Worm (Caenorhabditis elegans) whole organism, mixed stage, embryonic: ENCODE measurements around the gene W09G12.7.

Source experiments
- bed-3 ChIP-seq: fragments of 200-800 bp; sonication (Bioruptor generic); optimal IDR thresholded peaks from 3 replicates; lab custom pipeline; 2018; ENCODE audit warnings: mild to moderate bottlenecking, missing genetic modification characterization, moderate library complexity, missing compliant biosample characterization
- ceh-39 ChIP-seq: fragments of 150-350 bp; optimal IDR thresholded peaks from 2 replicates; lab custom pipeline; 2014; ENCODE audit warnings: missing biosample characterization, missing genetic modification characterization
- ceh-43 ChIP-seq: fragments of 200-800 bp; sonication (Bioruptor generic); optimal IDR thresholded peaks from 2 replicates; lab custom pipeline; 2018; ENCODE audit warnings: mild to moderate bottlenecking, missing genetic modification characterization, moderate library complexity, missing compliant biosample characterization
- ceh-83 ChIP-seq: fragments of 200-800 bp; sonication (Bioruptor generic); optimal IDR thresholded peaks from 2 replicates; lab custom pipeline; 2018; ENCODE audit warnings: mild to moderate bottlenecking, missing genetic modification characterization, missing compliant biosample characterization
- ces-1 ChIP-seq: fragments of 150-350 bp; optimal IDR thresholded peaks from 2 replicates; lab custom pipeline; 2014; ENCODE audit warnings: missing biosample characterization, missing genetic modification reagents, missing genetic modification characterization
- cnd-1 ChIP-seq: fragments of 200-800 bp; sonication (Bioruptor generic); optimal IDR thresholded peaks from 2 replicates; lab custom pipeline; 2018; ENCODE audit warnings: mild to moderate bottlenecking, missing genetic modification characterization, missing compliant biosample characterization
- flh-1 ChIP-seq: fragments of 200-800 bp; sonication (Bioruptor generic); optimal IDR thresholded peaks from 2 replicates; lab custom pipeline; 2018; ENCODE audit warnings: mild to moderate bottlenecking, missing genetic modification characterization, moderate library complexity, missing compliant biosample characterization
- ham-2 ChIP-seq: fragments of 200-800 bp; sonication (Bioruptor generic); optimal IDR thresholded peaks from 2 replicates; lab custom pipeline; 2018; ENCODE audit warnings: mild to moderate bottlenecking, missing genetic modification characterization, missing compliant biosample characterization
- lin-13 ChIP-seq: fragments of 150-350 bp; optimal IDR thresholded peaks from 2 replicates; lab custom pipeline; 2014; ENCODE audit warnings: missing biosample characterization, missing genetic modification characterization
- lsy-2 ChIP-seq: fragments of 150-350 bp; optimal IDR thresholded peaks from 2 replicates; lab custom pipeline; 2014; ENCODE audit warnings: missing biosample characterization, missing genetic modification characterization
- nhr-2 ChIP-seq: fragments of 150-350 bp; optimal IDR thresholded peaks from 2 replicates; lab custom pipeline; 2014; ENCODE audit warnings: missing biosample characterization, missing genetic modification characterization
- nhr-237 ChIP-seq: fragments of 150-350 bp; optimal IDR thresholded peaks from 2 replicates; lab custom pipeline; 2014; ENCODE audit warnings: missing biosample characterization, missing genetic modification characterization
- pha-4 ChIP-seq: fragments of 150-350 bp; optimal IDR thresholded peaks from 2 replicates; lab custom pipeline; 2018; ENCODE audit warnings: missing biosample characterization, missing genetic modification reagents, missing genetic modification characterization
- sem-2 ChIP-seq: fragments of 200-800 bp; sonication (Bioruptor generic); optimal IDR thresholded peaks from 2 replicates; lab custom pipeline; 2018; ENCODE audit warnings: mild to moderate bottlenecking, missing genetic modification characterization, missing compliant biosample characterization
- snpc-4 ChIP-seq: fragments of 150-350 bp; optimal IDR thresholded peaks from 2 replicates; lab custom pipeline; 2014; ENCODE audit warnings: missing biosample characterization, missing genetic modification characterization
- unc-120 ChIP-seq: sonication (generic microtip); optimal IDR thresholded peaks from 2 replicates; lab custom pipeline; 2017; ENCODE audit warnings: missing genetic modification characterization, missing compliant biosample characterization; ENCODE audit not compliant: poor library complexity, severe bottlenecking
- unc-39 ChIP-seq: fragments of 150-350 bp; optimal IDR thresholded peaks from 2 replicates; lab custom pipeline; 2014; ENCODE audit warnings: missing biosample characterization, missing genetic modification characterization
- unc-62 ChIP-seq: fragments of 150-350 bp; optimal IDR thresholded peaks from 2 replicates; lab custom pipeline; 2014; ENCODE audit warnings: missing biosample characterization, missing genetic modification reagents, missing genetic modification characterization
- zip-8 ChIP-seq: fragments of 150-350 bp; optimal IDR thresholded peaks from 2 replicates; lab custom pipeline; 2014; ENCODE audit warnings: missing biosample characterization, missing genetic modification characterization
- ztf-11 ChIP-seq: fragments of 150-350 bp; optimal IDR thresholded peaks from 2 replicates; lab custom pipeline; 2014; ENCODE audit warnings: missing biosample characterization, missing genetic modification characterization

The W09G12.7 gene

ce11 chrIV:1274583-1274982, 45.7 kb downstream of the W09G12.7 start, which contains the start of gene C09E9.1:
C09E9.1 (plus strand) TSS chrIV:1274868.
- TF ChIP-seq ceh-43 (GFP tag; lab: Kevin White, UChicago) (no peak), nhr-237 (tag; lab: Kevin White, UChicago) (no peak), cnd-1 (tag; lab: Kevin White, UChicago) (no peak), unc-62 (GFP tag; lab: Kevin White, UChicago) (no peak), lin-13 (tag; lab: Kevin White, UChicago) (peak; percentile 26), bed-3 (no peak), ham-2 (GFP tag; lab: Kevin White, UChicago) (peak; percentile 0), ces-1 (GFP tag; lab: Kevin White, UChicago) (peak; percentile 29), pha-4 (tag; lab: Kevin White, UChicago) (no peak), zip-8 (no peak), unc-120 (tag; lab: Kevin White, UChicago) (peak; percentile 51)

DNA sequence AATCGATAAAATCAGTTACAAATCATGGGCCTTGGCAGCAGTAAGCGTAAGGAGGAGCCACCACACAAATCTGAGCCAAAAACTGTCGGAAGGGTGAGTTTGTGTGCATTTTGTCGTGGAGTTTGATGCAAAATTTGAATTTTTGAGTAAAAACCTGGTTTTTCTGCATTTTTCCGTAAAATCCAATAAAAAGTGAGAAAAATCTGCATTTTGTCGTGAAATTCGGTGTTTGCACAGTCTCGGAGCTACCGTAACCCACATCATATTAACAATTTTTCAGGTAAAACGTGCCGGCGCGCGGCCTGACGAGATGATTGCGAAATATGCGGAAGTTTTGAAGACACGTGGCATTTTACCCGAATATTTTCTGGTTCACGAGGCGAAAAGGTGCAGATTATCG, 47.0 kb downstream of the W09G12.7 start:
- no peak for TF ChIP-seq snpc-4 (tag; lab: Kevin White, UChicago)
- no peak for TF ChIP-seq cnd-1 (tag; lab: Kevin White, UChicago)
- no peak for TF ChIP-seq nhr-237 (tag; lab: Kevin White, UChicago)
- TF ChIP-seq zip-8, result no peak
- no peak for TF ChIP-seq ceh-43 (GFP tag; lab: Kevin White, UChicago)
- no peak for TF ChIP-seq lin-13 (tag; lab: Kevin White, UChicago)
- no peak for TF ChIP-seq ceh-83
- TF ChIP-seq flh-1, result no peak
- TF ChIP-seq ceh-39, result no peak
- no peak for TF ChIP-seq unc-39
- TF ChIP-seq sem-2, result no peak

DNA sequence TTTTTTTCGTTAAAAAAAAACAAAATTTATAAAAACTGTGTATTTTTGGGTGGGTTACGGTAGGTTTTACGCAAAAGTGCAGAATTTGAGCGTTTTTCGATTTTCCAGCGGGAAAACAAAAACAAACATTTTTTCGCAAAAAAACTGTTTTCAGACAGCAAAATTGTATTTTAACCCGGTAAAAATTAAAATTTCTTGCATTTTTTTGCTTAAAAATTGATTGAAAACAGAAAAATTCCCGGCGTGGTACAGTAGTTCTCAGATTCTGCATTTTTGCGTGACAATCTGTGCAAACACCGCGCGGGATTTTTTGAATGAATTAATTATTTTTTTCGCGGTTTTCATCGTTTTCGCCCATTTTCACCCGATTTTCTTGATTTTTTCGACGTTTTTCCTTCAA, 48.2 kb downstream of the W09G12.7 start:
- TF ChIP-seq nhr-237 (tag; lab: Kevin White, UChicago), result no peak
- TF ChIP-seq nhr-2 (tag; lab: Kevin White, UChicago), result no peak
- TF ChIP-seq lsy-2 (tag; lab: Kevin White, UChicago), result peak; percentile 43
- TF ChIP-seq zip-8, result no peak
- TF ChIP-seq lin-13 (tag; lab: Kevin White, UChicago), result no peak
- TF ChIP-seq unc-120 (tag; lab: Kevin White, UChicago), result no peak

ce11 chrIV:1278945-1279344, 50.1 kb downstream of the W09G12.7 start:
- TF ChIP-seq cnd-1 (tag; lab: Kevin White, UChicago), result peak; percentile 21
- no peak for TF ChIP-seq nhr-2 (tag; lab: Kevin White, UChicago)
- TF ChIP-seq lin-13 (tag; lab: Kevin White, UChicago), result no peak
- TF ChIP-seq ces-1 (GFP tag; lab: Kevin White, UChicago), result peak; percentile 45
- TF ChIP-seq ztf-11 (tag; lab: Kevin White, UChicago), result no peak
